Worm (Caenorhabditis elegans) whole organism, L4/young adult: ENCODE measurements around the gene srp-2.
A peak's percentile ranks its signal among the peaks of the same experiment; 100 is the strongest.

Experiments used
- W03F9.2 ChIP-seq: fragments of 150-350 bp; optimal IDR thresholded peaks from 2 replicates; lab custom pipeline; 2014; ENCODE audit warnings: missing biosample characterization, missing genetic modification characterization
- dao-5 ChIP-seq: sonication (generic microtip); optimal IDR thresholded peaks from 2 replicates; lab custom pipeline; 2016; ENCODE audit warnings: missing genotype, missing genetic modification characterization, moderate library complexity, missing compliant biosample characterization
- him-1 ChIP-seq: sonication (generic microtip); optimal IDR thresholded peaks from 2 replicates; lab custom pipeline; 2016; ENCODE audit warnings: missing genotype, missing genetic modification reagents, missing genetic modification characterization, missing compliant biosample characterization

DNA sequence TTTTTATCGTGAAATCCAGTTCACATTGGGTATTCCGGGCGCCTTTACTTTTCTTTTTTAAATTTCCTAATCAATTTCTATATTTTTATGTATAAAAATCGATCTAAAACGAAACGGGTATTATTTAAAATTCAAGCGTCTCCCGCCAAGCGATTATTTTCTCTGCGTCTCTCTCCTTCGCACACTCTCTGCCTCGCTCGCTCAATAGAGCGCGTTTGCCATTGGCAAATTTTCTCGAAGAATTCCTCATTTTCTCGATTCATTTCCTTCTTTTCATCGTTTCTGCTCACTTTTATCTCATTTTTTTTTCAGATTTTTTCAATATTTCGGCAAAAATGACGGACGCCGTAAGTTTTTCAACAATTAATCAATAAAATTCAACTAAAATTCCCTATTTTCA, 10.8 kb downstream of the srp-2 start, which contains the start of gene sti-1:
- peak; percentile 79 for TF ChIP-seq W03F9.2 (tag; lab: Kevin White, UChicago)
- no peak for TF ChIP-seq dao-5
- no peak for TF ChIP-seq him-1
